Worm (Caenorhabditis elegans) whole organism, L4 larva: ENCODE data around the gene C33F10.4.
"Not testable (repeated sequence)": the region's sequence is repeated elsewhere in the genome, so short reads cannot be mapped to it uniquely, and the experiment has no call there.

ENCODE experiments used
- Y48G9A.11 ChIP-seq: fragments of 200-800 bp; sonication (Bioruptor generic); IDR thresholded peaks from 2 replicates; pipeline ENCODE4 v1.3.6; 2022; ENCODE audit warnings: missing genetic modification reagents, missing genetic modification characterization, missing compliant biosample characterization
- aly-2 ChIP-seq: sonication (generic microtip); optimal IDR thresholded peaks from 2 replicates; lab custom pipeline; 2018; ENCODE audit warnings: missing biosample characterization, missing genetic modification characterization
- attf-4 ChIP-seq: sonication (generic microtip); optimal IDR thresholded peaks from 3 replicates; lab custom pipeline; 2017; ENCODE audit warnings: missing biosample characterization, missing genetic modification characterization
- fkh-10 ChIP-seq: fragments of 150-350 bp; optimal IDR thresholded peaks from 2 replicates; lab custom pipeline; 2014; ENCODE audit warnings: missing biosample characterization, missing genetic modification reagents, missing genetic modification characterization
- hlh-30 ChIP-seq: sonication (generic microtip); optimal IDR thresholded peaks from 2 replicates; lab custom pipeline; 2017; ENCODE audit warnings: antibody characterized with exemption, mild to moderate bottlenecking, missing genetic modification characterization, missing compliant biosample characterization; ENCODE audit not compliant: insufficient read depth
- hmg-1.1 ChIP-seq: fragments of 200-800 bp; sonication (Bioruptor generic); IDR thresholded peaks from 2 replicates; pipeline ENCODE4 v1.3.6; 2022; ENCODE audit warnings: missing genetic modification reagents, missing genetic modification characterization, missing compliant biosample characterization
- lim-7 ChIP-seq: fragments of 200-800 bp; sonication (Bioruptor generic); IDR thresholded peaks from 2 replicates; pipeline ENCODE4 v1.3.6; 2022; ENCODE audit warnings: missing genetic modification characterization, missing compliant biosample characterization
- lsy-2 ChIP-seq, 2 experiments: fragments of 150-350 bp in 1 of 2; sonication (generic microtip) in 1 of 2; optimal IDR thresholded peaks; 2 replicates each; lab custom pipeline; 2014 to 2017; ENCODE audit warnings: missing biosample characterization in 2 of 2, missing genetic modification characterization in 2 of 2
- mdt-29 ChIP-seq: fragments of 200-800 bp; sonication (Bioruptor generic); IDR thresholded peaks from 2 replicates; pipeline ENCODE4 v1.3.6; 2022; ENCODE audit warnings: missing genetic modification reagents, missing genetic modification characterization, missing compliant biosample characterization
- mes-2 ChIP-seq: sonication (generic microtip); optimal IDR thresholded peaks from 2 replicates; lab custom pipeline; 2016; ENCODE audit warnings: missing genotype, mild to moderate bottlenecking, missing genetic modification characterization, missing compliant biosample characterization; ENCODE audit not compliant: poor library complexity, severe bottlenecking
- mxl-2 ChIP-seq: fragments of 200-800 bp; sonication (Bioruptor generic); conservative IDR thresholded peaks from 2 replicates; pipeline ENCODE4 v1.3.6; 2022; ENCODE audit warnings: missing genetic modification reagents, missing genetic modification characterization, missing compliant biosample characterization
- snpc-4 ChIP-seq: fragments of 150-350 bp; optimal IDR thresholded peaks from 2 replicates; lab custom pipeline; 2014; ENCODE audit warnings: missing biosample characterization, missing genetic modification characterization
- tag-97 ChIP-seq: fragments of 200-800 bp; sonication (Bioruptor generic); IDR thresholded peaks from 2 replicates; pipeline ENCODE4 v1.3.6; 2022; ENCODE audit warnings: missing genetic modification characterization, missing compliant biosample characterization
- tra-1 ChIP-seq: fragments of 200-800 bp; sonication (Bioruptor generic); IDR thresholded peaks from 2 replicates; pipeline ENCODE4 v1.3.6; 2022; ENCODE audit warnings: missing genetic modification reagents, missing genetic modification characterization, missing compliant biosample characterization
- unc-39 ChIP-seq: sonication (generic microtip); optimal IDR thresholded peaks from 2 replicates; lab custom pipeline; 2017; ENCODE audit warnings: missing biosample characterization, missing genetic modification characterization
- unc-62 ChIP-seq, 3 experiments: fragments of 150-350 bp in 1 of 3; sonication (generic microtip); optimal IDR thresholded peaks in 2 of 3; peaks in 1 of 3; 1 replicate in 1 of 3; 2 replicates in 2 of 3; lab custom pipeline; 2014 to 2017; ENCODE audit warnings: missing biosample characterization in 3 of 3, missing genetic modification characterization in 3 of 3, missing genetic modification reagents in 3 of 3, missing genotype in 1 of 3
- vab-7 ChIP-seq: fragments of 200-800 bp; sonication (Bioruptor generic); IDR thresholded peaks from 2 replicates; pipeline ENCODE4 v1.3.6; 2022; ENCODE audit warnings: missing genetic modification reagents, missing genetic modification characterization, missing compliant biosample characterization
- zfp-2 ChIP-seq: sonication (generic microtip); optimal IDR thresholded peaks from 2 replicates; lab custom pipeline; 2016; ENCODE audit warnings: mild to moderate bottlenecking, missing genetic modification characterization, missing compliant biosample characterization
- zfp-3 ChIP-seq: fragments of 200-800 bp; sonication (Bioruptor generic); conservative IDR thresholded peaks from 2 replicates; pipeline ENCODE4 v1.3.6; 2022; ENCODE audit warnings: missing genetic modification reagents, missing genetic modification characterization, missing compliant biosample characterization
- zip-2 ChIP-seq: fragments of 150-350 bp; optimal IDR thresholded peaks from 2 replicates; lab custom pipeline; 2014; ENCODE audit warnings: missing biosample characterization, missing genetic modification characterization

Gene C33F10.4

ce11 chrII:4837659-4838058 lies 42.1 kb downstream of the C33F10.4 start, which contains the start of gene C33F10.12:
Gene C33F10.12, minus strand, starts transcription at chrII:4837759.
- TF ChIP-seq fkh-10 (GFP tag; lab: Kevin White, UChicago) = no peak
- TF ChIP-seq Y48G9A.11 = no peak
- TF ChIP-seq unc-62 (GFP tag; optimal IDR thresholded peaks at IDR 0.05 in 1 of 2; lab: Kevin White, UChicago) = no peak
- no peak for TF ChIP-seq unc-62 (tag; optimal IDR thresholded peaks at IDR 0.05; lab: Kevin White, UChicago)
- TF ChIP-seq lsy-2 (tag; optimal IDR thresholded peaks at IDR 0.05; lab: Kevin White, UChicago) = no peak
- no peak for TF ChIP-seq tag-97 (GFP tag; lab: Robert Waterston, UW)
- no peak for TF ChIP-seq hlh-30 (tag; lab: Kevin White, UChicago)
- TF ChIP-seq zip-2 (tag; lab: Kevin White, UChicago) = no peak
- TF ChIP-seq vab-7 (GFP tag; lab: Robert Waterston, UW) = no peak
- TF ChIP-seq attf-4 (tag; lab: Kevin White, UChicago) = no peak
- TF ChIP-seq zfp-2 (tag; lab: Kevin White, UChicago) = no peak
- TF ChIP-seq lim-7 (GFP tag; lab: Robert Waterston, UW) = no peak
- no peak for TF ChIP-seq tra-1
- TF ChIP-seq zfp-3 (GFP tag; lab: Robert Waterston, UW) = no peak
- no peak for TF ChIP-seq snpc-4 (tag; lab: Kevin White, UChicago)
- no peak for TF ChIP-seq mes-2
- TF ChIP-seq mxl-2 (GFP tag; lab: Robert Waterston, UW) = no peak
- no peak for TF ChIP-seq aly-2
- TF ChIP-seq, all 104 proteins: peak for 0

- TF ChIP-seq unc-39 (tag; lab: Kevin White, UChicago); hmg-1.1; mdt-29: not testable (repeated sequence)
These were observed 46.6 kb downstream of the C33F10.4 start, which contains the start of the genes T23B7.2 and nspd-4 for ce11 chrII:4842143-4842658. Gene T23B7.2, minus strand, starts transcription at chrII:4842243. Gene nspd-4, plus strand, starts transcription at chrII:4842608.
